Fruit fly (Drosophila melanogaster) whole organism, embryonic: ENCODE results near the gene Mlp84B.
A peak's percentile ranks its signal among the peaks of the same experiment; 100 is the strongest.

ENCODE experiments used
- CG11504 ChIP-seq: fragments of 200-800 bp; sonication (Bioruptor generic); optimal IDR thresholded peaks from 3 replicates; lab custom pipeline; 2019; ENCODE audit warnings: missing biosample characterization, mild to moderate bottlenecking, missing genetic modification characterization, moderate library complexity
- CG1529 ChIP-seq: fragments of 200-800 bp; sonication (Bioruptor generic); optimal IDR thresholded peaks from 3 replicates; lab custom pipeline; 2018; ENCODE audit warnings: missing biosample characterization, missing genetic modification characterization
- CG7987 ChIP-seq: fragments of 200-800 bp; sonication (Bioruptor generic); optimal IDR thresholded peaks from 2 replicates; lab custom pipeline; 2018; ENCODE audit warnings: missing biosample characterization, mild to moderate bottlenecking, missing genetic modification characterization, moderate library complexity
- CG8281 ChIP-seq: fragments of 200-800 bp; sonication (Bioruptor generic); optimal IDR thresholded peaks from 2 replicates; lab custom pipeline; 2018; ENCODE audit warnings: missing biosample characterization, mild to moderate bottlenecking, missing genetic modification characterization, moderate library complexity
- Dref ChIP-seq: fragments of 200-800 bp; sonication (Bioruptor generic); IDR thresholded peaks from 2 replicates; pipeline ENCODE4 v1.3.6; 2022; ENCODE audit warnings: missing biosample characterization, missing genetic modification characterization
- ERR ChIP-seq: fragments of 200-800 bp; sonication (Bioruptor generic); optimal IDR thresholded peaks from 2 replicates; lab custom pipeline; 2016; ENCODE audit warnings: missing biosample characterization, missing genetic modification characterization
- gro ChIP-seq: fragments of 200-800 bp; sonication (Bioruptor generic); optimal IDR thresholded peaks from 2 replicates; lab custom pipeline; 2016; ENCODE audit warnings: missing biosample characterization, missing genetic modification characterization
- gsb ChIP-seq: fragments of 200-800 bp; sonication (Bioruptor generic); IDR thresholded peaks from 2 replicates; pipeline ENCODE4 v1.3.6; 2022; ENCODE audit warnings: missing biosample characterization, missing genetic modification characterization
- pan ChIP-seq, 4 experiments: fragments of >200 bp in 3 of 4; fragments of 200-800 bp in 1 of 4; sonication (Bioruptor generic) in 1 of 4; optimal IDR thresholded peaks in 3 of 4; IDR thresholded peaks in 1 of 4; 2 replicates each; pipeline versions ENCODE4 v1.3.6 to Lab custom; 2017 to 2022; ENCODE audit warnings: missing biosample characterization in 2 of 4, missing genetic modification characterization in 2 of 4, mixed read lengths in 1 of 4
- phol ChIP-seq: fragments of 200-800 bp; sonication (Bioruptor generic); optimal IDR thresholded peaks from 3 replicates; lab custom pipeline; 2018; ENCODE audit warnings: missing biosample characterization, mild to moderate bottlenecking, missing genetic modification characterization, moderate library complexity
- tap ChIP-seq: fragments of 200-800 bp; optimal IDR thresholded peaks from 3 replicates; lab custom pipeline; 2019; ENCODE audit warnings: missing biosample characterization, mild to moderate bottlenecking, missing genetic modification characterization, moderate library complexity
- twi ChIP-seq: fragments of 200-800 bp; optimal IDR thresholded peaks from 2 replicates; lab custom pipeline; 2019; ENCODE audit warnings: missing biosample characterization, mild to moderate bottlenecking, missing genetic modification characterization, moderate library complexity
- zen2 ChIP-seq: fragments of 200-800 bp; sonication (Bioruptor generic); IDR thresholded peaks from 3 replicates; pipeline ENCODE4 v1.3.6; 2022; ENCODE audit warnings: missing biosample characterization, missing genetic modification characterization; ENCODE audit not compliant: partially characterized antibody

- TF ChIP-seq zen2 (peak; percentile 61; the same call in 2 of the 3 replicates), CG1529 (GFP tag; lab: Kevin White, UChicago) (peak; percentile 62), pan (optimal IDR thresholded peaks at IDR 0.05; lab: Kevin White, UChicago) (no peak), pan (GFP tag; optimal IDR thresholded peaks at IDR 0.05 in 1 of 2, IDR thresholded peaks at IDR 0.05 in 1 of 2) (peak in 1 of 2 experiments; percentile 70), ERR (GFP tag; lab: Kevin White, UChicago) (peak; percentile 69), twi (peak; percentile 71), tap (peak; percentile 59), CG8281 (no peak), phol (peak; percentile 90), CG11504 (tag; lab: Kevin White, UChicago) (peak; percentile 80), CG7987 (GFP tag; lab: Kevin White, UChicago) (no peak), gro (GFP tag; lab: Kevin White, UChicago) (peak; percentile 67), gsb (GFP tag; lab: Robert Waterston, UW) (no peak; the same call in 1 of the 2 replicates), Dref (peak; percentile 39; the same call in 1 of the 2 replicates)
Observed at dm6 chr3R:7124109-7124639, 6.6 kb upstream of the Mlp84B start, which contains the start of the genes Alh and CG10098.
